Worm (Caenorhabditis elegans) whole organism, L4 larva: ENCODE data around the gene bath-36.

ENCODE experiments used
- D1046.2 ChIP-seq: fragments of 200-800 bp; sonication (Bioruptor generic); IDR thresholded peaks from 2 replicates; pipeline ENCODE4 v1.3.6; 2022; ENCODE audit warnings: missing genetic modification characterization, missing compliant biosample characterization
- F49E8.2 ChIP-seq: sonication (generic microtip); optimal IDR thresholded peaks from 2 replicates; lab custom pipeline; 2016; ENCODE audit warnings: missing compliant biosample characterization, mild to moderate bottlenecking, missing genetic modification characterization, borderline replicate concordance
- T20F7.1 ChIP-seq: fragments of 200-800 bp; sonication (Bioruptor generic); optimal IDR thresholded peaks from 2 replicates; lab custom pipeline; 2018; ENCODE audit warnings: mild to moderate bottlenecking, missing genetic modification characterization, missing compliant biosample characterization
- Y75B8A.6 ChIP-seq: fragments of 200-800 bp; sonication (Bioruptor generic); IDR thresholded peaks from 2 replicates; pipeline ENCODE4 v1.3.6; 2022; ENCODE audit warnings: missing genetic modification reagents, missing genetic modification characterization, missing compliant biosample characterization
- ZK337.2 ChIP-seq: fragments of 200-800 bp; sonication (Bioruptor generic); IDR thresholded peaks from 2 replicates; pipeline ENCODE4 v1.3.6; 2022; ENCODE audit warnings: missing genetic modification reagents, missing genetic modification characterization, missing compliant biosample characterization
- ZK546.5 ChIP-seq, 2 experiments: sonication (generic microtip); optimal IDR thresholded peaks; 2 replicates each; lab custom pipeline; 2017; ENCODE audit warnings: missing biosample characterization in 2 of 2, missing genetic modification characterization in 2 of 2
- aha-1 ChIP-seq: fragments of 150-350 bp; peaks from one replicate; lab custom pipeline; 2014; ENCODE audit warnings: missing biosample characterization, missing genetic modification characterization
- ceh-82 ChIP-seq: sonication (generic microtip); optimal IDR thresholded peaks from 2 replicates; lab custom pipeline; 2017; ENCODE audit warnings: missing biosample characterization, missing genetic modification characterization
- cey-2 ChIP-seq: sonication (generic microtip); optimal IDR thresholded peaks from 3 replicates; lab custom pipeline; 2017; ENCODE audit warnings: missing genetic modification characterization, mild to moderate bottlenecking, missing compliant biosample characterization, antibody characterized with exemption, borderline replicate concordance; ENCODE audit not compliant: insufficient read depth
- daf-12 ChIP-seq: fragments of 150-350 bp; optimal IDR thresholded peaks from 2 replicates; lab custom pipeline; 2014; ENCODE audit warnings: missing biosample characterization, missing genetic modification reagents, missing genetic modification characterization
- daf-8 ChIP-seq: fragments of 200-800 bp; sonication (Bioruptor generic); IDR thresholded peaks from 2 replicates; pipeline ENCODE4 v1.3.6; 2022; ENCODE audit warnings: missing genetic modification characterization, missing compliant biosample characterization
- dmd-6 ChIP-seq: fragments of 200-800 bp; sonication (Bioruptor generic); IDR thresholded peaks from 2 replicates; pipeline ENCODE4 v1.3.6; 2022; ENCODE audit warnings: missing genetic modification reagents, missing genetic modification characterization, missing compliant biosample characterization
- dmd-8 ChIP-seq: fragments of 200-800 bp; sonication (Bioruptor generic); IDR thresholded peaks from 2 replicates; pipeline ENCODE4 v1.3.6; 2022; ENCODE audit warnings: missing genetic modification characterization, missing compliant biosample characterization
- dmd-9 ChIP-seq: fragments of 200-800 bp; sonication (Bioruptor generic); IDR thresholded peaks from 2 replicates; pipeline ENCODE4 v1.3.6; 2022; ENCODE audit warnings: missing genetic modification reagents, missing genetic modification characterization, missing compliant biosample characterization
- duxl-1 ChIP-seq: sonication (generic microtip); optimal IDR thresholded peaks from 2 replicates; lab custom pipeline; 2016; ENCODE audit warnings: mild to moderate bottlenecking, missing genetic modification characterization, moderate library complexity, missing compliant biosample characterization; ENCODE audit not compliant: poor library complexity
- egl-27 ChIP-seq: sonication (generic microtip); optimal IDR thresholded peaks from 3 replicates; lab custom pipeline; 2017; ENCODE audit warnings: missing biosample characterization, missing genetic modification reagents, missing genetic modification characterization
- egl-43 ChIP-seq: fragments of 200-800 bp; sonication (Bioruptor generic); IDR thresholded peaks from 2 replicates; pipeline ENCODE4 v1.3.6; 2022; ENCODE audit warnings: missing genetic modification reagents, missing genetic modification characterization, missing compliant biosample characterization
- fkh-10 ChIP-seq: fragments of 150-350 bp; optimal IDR thresholded peaks from 2 replicates; lab custom pipeline; 2014; ENCODE audit warnings: missing biosample characterization, missing genetic modification reagents, missing genetic modification characterization
- fos-1 ChIP-seq: fragments of 150-350 bp; optimal IDR thresholded peaks from 2 replicates; lab custom pipeline; 2014; ENCODE audit warnings: missing biosample characterization, missing genetic modification characterization
- gei-8 ChIP-seq: fragments of 200-800 bp; sonication (Bioruptor generic); optimal IDR thresholded peaks from 2 replicates; lab custom pipeline; 2018; ENCODE audit warnings: mild to moderate bottlenecking, missing genetic modification characterization, missing compliant biosample characterization
- hlh-30 ChIP-seq: sonication (generic microtip); optimal IDR thresholded peaks from 2 replicates; lab custom pipeline; 2017; ENCODE audit warnings: antibody characterized with exemption, mild to moderate bottlenecking, missing genetic modification characterization, missing compliant biosample characterization; ENCODE audit not compliant: insufficient read depth
- lim-7 ChIP-seq: fragments of 200-800 bp; sonication (Bioruptor generic); IDR thresholded peaks from 2 replicates; pipeline ENCODE4 v1.3.6; 2022; ENCODE audit warnings: missing genetic modification characterization, missing compliant biosample characterization
- lin-1 ChIP-seq: fragments of 200-800 bp; sonication (Bioruptor generic); IDR thresholded peaks from 2 replicates; pipeline ENCODE4 v1.3.6; 2022; ENCODE audit warnings: missing genetic modification reagents, missing genetic modification characterization, missing compliant biosample characterization
- lin-13 ChIP-seq: fragments of 150-350 bp; optimal IDR thresholded peaks from 2 replicates; lab custom pipeline; 2014; ENCODE audit warnings: missing biosample characterization, missing genetic modification reagents, missing genetic modification characterization
- lin-15B ChIP-seq: fragments of 150-350 bp; sonication (generic microtip); optimal IDR thresholded peaks from 3 replicates; lab custom pipeline; 2014; ENCODE audit warnings: missing biosample characterization, missing genetic modification characterization
- lin-29 ChIP-seq: fragments of 200-800 bp; sonication (Bioruptor generic); IDR thresholded peaks from 2 replicates; pipeline ENCODE4 v1.3.6; 2022; ENCODE audit warnings: missing genetic modification reagents, missing genetic modification characterization, missing compliant biosample characterization
- lin-38 ChIP-seq: fragments of 200-800 bp; sonication (Bioruptor generic); IDR thresholded peaks from 2 replicates; pipeline ENCODE4 v1.3.6; 2022; ENCODE audit warnings: missing genetic modification reagents, missing genetic modification characterization, missing compliant biosample characterization
- lin-39 ChIP-seq: fragments of 150-350 bp; optimal IDR thresholded peaks from 2 replicates; lab custom pipeline; 2014; ENCODE audit warnings: missing biosample characterization, missing genetic modification reagents, missing genetic modification characterization
- madf-5 ChIP-seq, 2 experiments: fragments of 200-800 bp; sonication (Bioruptor generic); IDR thresholded peaks; 2 replicates each; pipeline ENCODE4 v1.3.6; 2022; ENCODE audit warnings: missing compliant biosample characterization in 2 of 2, missing genetic modification characterization in 2 of 2
- madf-9 ChIP-seq: fragments of 200-800 bp; sonication (Bioruptor generic); conservative IDR thresholded peaks from 2 replicates; pipeline ENCODE4 v1.3.6; 2022; ENCODE audit warnings: missing genetic modification reagents, missing genetic modification characterization, missing compliant biosample characterization
- mes-2 ChIP-seq: sonication (generic microtip); optimal IDR thresholded peaks from 2 replicates; lab custom pipeline; 2016; ENCODE audit warnings: missing genotype, mild to moderate bottlenecking, missing genetic modification characterization, missing compliant biosample characterization; ENCODE audit not compliant: poor library complexity, severe bottlenecking
- mxl-3 ChIP-seq: fragments of 200-800 bp; sonication (Bioruptor generic); optimal IDR thresholded peaks from 2 replicates; lab custom pipeline; 2018; ENCODE audit warnings: mild to moderate bottlenecking, missing genetic modification characterization, missing compliant biosample characterization
- nhr-111 ChIP-seq: fragments of 200-800 bp; sonication (Bioruptor generic); optimal IDR thresholded peaks from 2 replicates; lab custom pipeline; 2018; ENCODE audit warnings: mild to moderate bottlenecking, missing genetic modification characterization, missing compliant biosample characterization
- nhr-237 ChIP-seq: sonication (generic microtip); optimal IDR thresholded peaks from 2 replicates; lab custom pipeline; 2017; ENCODE audit warnings: missing biosample characterization, missing genetic modification characterization
- nhr-25 ChIP-seq: sonication (generic microtip); optimal IDR thresholded peaks from 2 replicates; lab custom pipeline; 2017; ENCODE audit warnings: missing genetic modification characterization, mild to moderate bottlenecking, missing compliant biosample characterization, antibody characterized with exemption, moderate library complexity, borderline replicate concordance; ENCODE audit not compliant: insufficient read depth
- nhr-48 ChIP-seq: sonication (generic microtip); optimal IDR thresholded peaks from 2 replicates; lab custom pipeline; 2016; ENCODE audit warnings: mild to moderate bottlenecking, missing genetic modification characterization, missing compliant biosample characterization
- nhr-6 ChIP-seq: fragments of 150-350 bp; optimal IDR thresholded peaks from 2 replicates; lab custom pipeline; 2014; ENCODE audit warnings: missing biosample characterization, missing genetic modification characterization
- nhr-76 ChIP-seq: fragments of 150-350 bp; optimal IDR thresholded peaks from 2 replicates; lab custom pipeline; 2014; ENCODE audit warnings: missing biosample characterization, missing genetic modification characterization
- pha-4 ChIP-seq, 2 experiments: fragments of 150-350 bp in 1 of 2; fragments of 200-800 bp in 1 of 2; sonication (Bioruptor generic) in 1 of 2; IDR thresholded peaks in 1 of 2; optimal IDR thresholded peaks in 1 of 2; 2 replicates each; pipeline versions ENCODE4 v1.3.6 to Lab custom; 2014 to 2022; ENCODE audit warnings: missing genetic modification characterization in 2 of 2, missing genetic modification reagents in 2 of 2, missing biosample characterization in 1 of 2, missing compliant biosample characterization in 1 of 2
- php-3 ChIP-seq: fragments of 200-800 bp; sonication (Bioruptor generic); IDR thresholded peaks from 2 replicates; pipeline ENCODE4 v1.3.6; 2022; ENCODE audit warnings: missing genetic modification reagents, missing genetic modification characterization, missing compliant biosample characterization
- pqm-1 ChIP-seq: sonication (generic microtip); optimal IDR thresholded peaks from 2 replicates; lab custom pipeline; 2017; ENCODE audit warnings: missing biosample characterization, missing genetic modification characterization
- rbr-2 ChIP-seq: sonication (generic microtip); optimal IDR thresholded peaks from 2 replicates; lab custom pipeline; 2016; ENCODE audit warnings: missing genotype, missing genetic modification characterization, missing compliant biosample characterization
- set-16 ChIP-seq: fragments of 200-800 bp; sonication (Bioruptor generic); IDR thresholded peaks from 2 replicates; pipeline ENCODE4 v1.3.6; 2022; ENCODE audit warnings: missing genetic modification reagents, missing genetic modification characterization, missing compliant biosample characterization
- skn-1 ChIP-seq: fragments of 150-350 bp; optimal IDR thresholded peaks from 2 replicates; lab custom pipeline; 2014; ENCODE audit warnings: missing biosample characterization, missing genetic modification characterization
- unc-130 ChIP-seq: sonication (generic microtip); optimal IDR thresholded peaks from 2 replicates; lab custom pipeline; 2016; ENCODE audit warnings: missing genetic modification reagents, missing genetic modification characterization, missing compliant biosample characterization
- unc-39 ChIP-seq: sonication (generic microtip); optimal IDR thresholded peaks from 2 replicates; lab custom pipeline; 2017; ENCODE audit warnings: missing biosample characterization, missing genetic modification characterization
- zfp-2 ChIP-seq: sonication (generic microtip); optimal IDR thresholded peaks from 2 replicates; lab custom pipeline; 2016; ENCODE audit warnings: mild to moderate bottlenecking, missing genetic modification characterization, missing compliant biosample characterization
- zip-11 ChIP-seq: fragments of 200-800 bp; sonication (Bioruptor generic); IDR thresholded peaks from 2 replicates; pipeline ENCODE4 v1.3.6; 2022; ENCODE audit warnings: missing genetic modification characterization, missing compliant biosample characterization
- zip-2 ChIP-seq: fragments of 150-350 bp; optimal IDR thresholded peaks from 2 replicates; lab custom pipeline; 2014; ENCODE audit warnings: missing biosample characterization, missing genetic modification characterization
- ztf-11 ChIP-seq: fragments of 150-350 bp; optimal IDR thresholded peaks from 2 replicates; lab custom pipeline; 2014; ENCODE audit warnings: missing biosample characterization, missing genetic modification characterization

bath-36 gene

ce11 chrV:15186259-15186927 is 1.3 kb upstream of the bath-36 start, which contains the start of gene Y75B12B.3:
Gene Y75B12B.3, minus strand, starts transcription at chrV:15186279.
- TF ChIP-seq lin-38 (GFP tag; lab: Robert Waterston, UW) (peak; percentile 52), php-3 (GFP tag; lab: Robert Waterston, UW) (no peak), ZK546.5 (tag; optimal IDR thresholded peaks at IDR 0.05; lab: Kevin White, UChicago) (no peak), zfp-2 (tag; lab: Kevin White, UChicago) (no peak), fos-1 (tag; lab: Kevin White, UChicago) (no peak), nhr-25 (tag; lab: Kevin White, UChicago) (no peak), egl-27 (tag; lab: Kevin White, UChicago) (no peak), pha-4 (GFP tag; IDR thresholded peaks at IDR 0.05; lab: Robert Waterston, UW) (no peak; the same call in 1 of the 2 replicates), pha-4 (tag; optimal IDR thresholded peaks at IDR 0.05; lab: Kevin White, UChicago) (no peak), unc-130 (peak; percentile 26), zip-2 (no peak), cey-2 (tag; lab: Kevin White, UChicago) (no peak), unc-39 (tag; lab: Kevin White, UChicago) (no peak), aha-1 (tag; lab: Kevin White, UChicago) (peak; percentile 75), lin-13 (peak; percentile 1), skn-1 (tag; lab: Kevin White, UChicago) (no peak), daf-8 (GFP tag; lab: Robert Waterston, UW) (no peak), Y75B8A.6 (no peak), nhr-48 (tag; lab: Kevin White, UChicago) (no peak), gei-8 (GFP tag; lab: Kevin White, UChicago) (no peak), lin-29 (GFP tag; lab: Robert Waterston, UW) (no peak), mes-2 (no peak), madf-5 (GFP tag; IDR thresholded peaks at IDR 0.05; lab: Robert Waterston, UW) (0 out of 4 replicates have a peak, but pooled peaks of 1 of the 2 experiments have one; percentile 42), egl-43 (GFP tag; lab: Robert Waterston, UW) (peak; percentile 68), daf-12 (no peak), mxl-3 (GFP tag; lab: Kevin White, UChicago) (no peak), dmd-9 (GFP tag; lab: Robert Waterston, UW) (no peak), T20F7.1 (no peak), dmd-8 (GFP tag; lab: Robert Waterston, UW) (0 out of 2 replicates have a peak, but pooled peaks have one; percentile 4), madf-9 (GFP tag; lab: Robert Waterston, UW) (no peak), set-16 (GFP tag; lab: Robert Waterston, UW) (peak; percentile 65), ZK337.2 (GFP tag; lab: Robert Waterston, UW) (no peak), rbr-2 (tag; lab: Kevin White, UChicago) (no peak), pqm-1 (tag; lab: Kevin White, UChicago) (no peak), nhr-76 (tag; lab: Kevin White, UChicago) (no peak), ceh-82 (tag; lab: Kevin White, UChicago) (no peak), lim-7 (0 out of 2 replicates have a peak, but pooled peaks have one; percentile 48), lin-15B (tag; lab: Kevin White, UChicago) (no peak), nhr-6 (tag; lab: Kevin White, UChicago) (no peak), zip-11 (GFP tag; lab: Robert Waterston, UW) (no peak), hlh-30 (no peak), D1046.2 (no peak), fkh-10 (GFP tag; lab: Kevin White, UChicago) (no peak), lin-1 (GFP tag; lab: Robert Waterston, UW) (no peak), dmd-6 (GFP tag; lab: Robert Waterston, UW) (no peak), ztf-11 (no peak), lin-39 (tag; lab: Kevin White, UChicago) (no peak), duxl-1 (tag; lab: Kevin White, UChicago) (no peak), nhr-111 (no peak), nhr-237 (tag; lab: Kevin White, UChicago) (no peak), F49E8.2 (tag; lab: Kevin White, UChicago) (peak; percentile 62)
